Fruit fly (Drosophila melanogaster): ENCODE data around the gene CG8100.

Gene CG8100

dm6 chr3L:14056816-14057215, 26.6 kb upstream of the CG8100 start:
- TF ChIP-seq CG8478 (optimal IDR thresholded peaks at IDR 0.05) (no peak), Dll (optimal IDR thresholded peaks at IDR 0.05) (no peak), psq (optimal IDR thresholded peaks at IDR 0.05) (no peak), pan (optimal IDR thresholded peaks at IDR 0.05) (no peak), usp (GFP tag; optimal IDR thresholded peaks at IDR 0.05) (no peak), EcR (GFP tag; optimal IDR thresholded peaks at IDR 0.05) (no peak)

- TF ChIP-seq CG8478 (optimal IDR thresholded peaks at IDR 0.05) (no peak), usp (GFP tag; optimal IDR thresholded peaks at IDR 0.05) (no peak), pan (optimal IDR thresholded peaks at IDR 0.05) (no peak), Dll (optimal IDR thresholded peaks at IDR 0.05) (no peak), EcR (GFP tag; optimal IDR thresholded peaks at IDR 0.05) (no peak), psq (optimal IDR thresholded peaks at IDR 0.05) (no peak)
Measured at dm6 chr3L:14059266-14059974, 24.0 kb upstream of the CG8100 start.

- TF ChIP-seq EcR (GFP tag; optimal IDR thresholded peaks at IDR 0.05) (no peak), psq (optimal IDR thresholded peaks at IDR 0.05) (no peak), pan (optimal IDR thresholded peaks at IDR 0.05) (no peak), usp (GFP tag; optimal IDR thresholded peaks at IDR 0.05) (no peak), CG8478 (optimal IDR thresholded peaks at IDR 0.05) (no peak)
Measured at dm6 chr3L:14062702-14063101, 20.7 kb upstream of the CG8100 start.

- TF ChIP-seq psq (optimal IDR thresholded peaks at IDR 0.05) (no peak), CG8478 (optimal IDR thresholded peaks at IDR 0.05) (no peak), EcR (GFP tag; optimal IDR thresholded peaks at IDR 0.05) (no peak), pan (optimal IDR thresholded peaks at IDR 0.05) (no peak), Dll (optimal IDR thresholded peaks at IDR 0.05) (no peak), usp (GFP tag; optimal IDR thresholded peaks at IDR 0.05) (no peak)
Measured at dm6 chr3L:14063241-14064064, 20.0 kb upstream of the CG8100 start.

dm6 chr3L:14064065-14064414, 19.4 kb upstream of the CG8100 start:
- no peak for TF ChIP-seq pan (optimal IDR thresholded peaks at IDR 0.05)
- no peak for TF ChIP-seq Dll (optimal IDR thresholded peaks at IDR 0.05)

dm6 chr3L:14071621-14072020, 11.8 kb upstream of the CG8100 start, which contains the start of gene Pex1:
Pex1 (plus strand) TSS chr3L:14071892.
- TF ChIP-seq EcR (GFP tag; optimal IDR thresholded peaks at IDR 0.05) (no peak), pan (optimal IDR thresholded peaks at IDR 0.05) (no peak), CG8478 (optimal IDR thresholded peaks at IDR 0.05) (no peak), Dll (optimal IDR thresholded peaks at IDR 0.05) (no peak)

- no peak for TF ChIP-seq CG8478 (optimal IDR thresholded peaks at IDR 0.05)
Measured at dm6 chr3L:14075472-14075871, 7.9 kb upstream of the CG8100 start, which contains the start of gene btl. btl (plus strand) TSS chr3L:14075772.

dm6 chr3L:14076559-14076958, 6.9 kb upstream of the CG8100 start:
- TF ChIP-seq CG8478 (optimal IDR thresholded peaks at IDR 0.05) (no peak), psq (optimal IDR thresholded peaks at IDR 0.05) (no peak), EcR (GFP tag; optimal IDR thresholded peaks at IDR 0.05) (no peak), pan (optimal IDR thresholded peaks at IDR 0.05) (no peak), usp (GFP tag; optimal IDR thresholded peaks at IDR 0.05) (no peak), Dll (optimal IDR thresholded peaks at IDR 0.05) (no peak)

dm6 chr3L:14078227-14078626, 5.2 kb upstream of the CG8100 start:
- TF ChIP-seq EcR (GFP tag; optimal IDR thresholded peaks at IDR 0.05) (no peak), Dll (optimal IDR thresholded peaks at IDR 0.05) (no peak), CG8478 (optimal IDR thresholded peaks at IDR 0.05) (no peak), psq (optimal IDR thresholded peaks at IDR 0.05) (no peak), usp (GFP tag; optimal IDR thresholded peaks at IDR 0.05) (no peak), pan (optimal IDR thresholded peaks at IDR 0.05) (no peak)

- TF ChIP-seq CG8478 (optimal IDR thresholded peaks at IDR 0.05): no peak
- TF ChIP-seq pan (optimal IDR thresholded peaks at IDR 0.05): no peak
- TF ChIP-seq usp (GFP tag; optimal IDR thresholded peaks at IDR 0.05): no peak
- no peak for TF ChIP-seq EcR (GFP tag; optimal IDR thresholded peaks at IDR 0.05)
- no peak for TF ChIP-seq Dll (optimal IDR thresholded peaks at IDR 0.05)
Measured at dm6 chr3L:14079224-14079623, 4.2 kb upstream of the CG8100 start.

dm6 chr3L:14086225-14086624, 2.8 kb downstream of the CG8100 start:
- no peak for TF ChIP-seq psq (optimal IDR thresholded peaks at IDR 0.05)
- no peak for TF ChIP-seq CG8478 (optimal IDR thresholded peaks at IDR 0.05)
- no peak for TF ChIP-seq Dll (optimal IDR thresholded peaks at IDR 0.05)
- TF ChIP-seq usp (GFP tag; optimal IDR thresholded peaks at IDR 0.05): no peak
- TF ChIP-seq pan (optimal IDR thresholded peaks at IDR 0.05): no peak
- TF ChIP-seq EcR (GFP tag; optimal IDR thresholded peaks at IDR 0.05): no peak

- TF ChIP-seq CG8478 (optimal IDR thresholded peaks at IDR 0.05) (no peak), psq (optimal IDR thresholded peaks at IDR 0.05) (no peak), usp (GFP tag; optimal IDR thresholded peaks at IDR 0.05) (no peak), pan (optimal IDR thresholded peaks at IDR 0.05) (no peak)
Measured at dm6 chr3L:14089010-14089409, 5.6 kb downstream of the CG8100 start.

- no peak for TF ChIP-seq psq (optimal IDR thresholded peaks at IDR 0.05)
- TF ChIP-seq usp (GFP tag; optimal IDR thresholded peaks at IDR 0.05): no peak
Measured at dm6 chr3L:14089516-14089915, 6.1 kb downstream of the CG8100 start.
